Worm (Caenorhabditis elegans) whole organism, L4 larva: ENCODE measurements around the gene fbxa-151.

ENCODE experiments used
- aha-1 ChIP-seq: fragments of 150-350 bp; peaks from one replicate; lab custom pipeline; 2014; ENCODE audit warnings: missing biosample characterization, missing genetic modification characterization
- ceh-44 ChIP-seq: fragments of 200-800 bp; sonication (Bioruptor generic); IDR thresholded peaks from 2 replicates; pipeline ENCODE4 v1.3.6; 2022; ENCODE audit warnings: missing genetic modification reagents, missing genetic modification characterization, missing compliant biosample characterization
- egl-27 ChIP-seq: sonication (generic microtip); optimal IDR thresholded peaks from 3 replicates; lab custom pipeline; 2017; ENCODE audit warnings: missing biosample characterization, missing genetic modification reagents, missing genetic modification characterization
- mdt-29 ChIP-seq: fragments of 200-800 bp; sonication (Bioruptor generic); IDR thresholded peaks from 2 replicates; pipeline ENCODE4 v1.3.6; 2022; ENCODE audit warnings: missing genetic modification reagents, missing genetic modification characterization, missing compliant biosample characterization
- mxl-3 ChIP-seq: fragments of 200-800 bp; sonication (Bioruptor generic); optimal IDR thresholded peaks from 2 replicates; lab custom pipeline; 2018; ENCODE audit warnings: mild to moderate bottlenecking, missing genetic modification characterization, missing compliant biosample characterization
- nhr-76 ChIP-seq: fragments of 150-350 bp; optimal IDR thresholded peaks from 2 replicates; lab custom pipeline; 2014; ENCODE audit warnings: missing biosample characterization, missing genetic modification characterization
- zfp-2 ChIP-seq: sonication (generic microtip); optimal IDR thresholded peaks from 2 replicates; lab custom pipeline; 2016; ENCODE audit warnings: mild to moderate bottlenecking, missing genetic modification characterization, missing compliant biosample characterization

DNA sequence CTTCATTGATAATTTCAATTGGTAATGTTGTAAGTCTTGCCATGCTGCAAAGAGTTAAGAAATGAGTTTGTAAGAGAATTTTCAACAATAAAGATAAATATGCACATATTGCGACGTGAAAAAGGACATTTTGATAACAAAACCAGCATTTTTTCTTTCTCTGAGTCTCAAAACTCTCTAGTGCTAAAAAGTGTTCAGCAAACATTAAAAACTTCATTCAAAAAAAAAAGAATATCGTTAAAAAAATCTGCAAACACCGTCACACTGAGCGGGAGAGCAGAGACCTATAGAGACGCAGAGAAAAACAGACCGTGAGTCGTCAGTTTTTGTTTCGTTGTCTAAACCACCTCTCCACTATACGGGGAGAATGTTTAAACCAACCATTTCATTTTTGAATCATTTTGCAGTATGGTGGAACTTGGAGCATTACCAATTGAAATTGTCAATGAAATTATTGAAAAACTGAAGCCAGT, 17.6 kb downstream of the fbxa-151 start, which contains the start of the genes fbxa-76 and fbxa-77:
- TF ChIP-seq aha-1 = no peak
- TF ChIP-seq mdt-29 (GFP tag; lab: Robert Waterston, UW) = no peak
- TF ChIP-seq egl-27 (tag; lab: Kevin White, UChicago) = no peak
- no peak for TF ChIP-seq ceh-44 (GFP tag; lab: Robert Waterston, UW)
- no peak for TF ChIP-seq mxl-3 (GFP tag; lab: Kevin White, UChicago)
- TF ChIP-seq nhr-76 = no peak
- no peak for TF ChIP-seq zfp-2 (tag; lab: Kevin White, UChicago)
